Worm (Caenorhabditis elegans): ENCODE measurements around the gene C25D7.5.
A peak's percentile ranks its signal among the peaks of the same experiment; 100 is the strongest.

C25D7.5 gene

DNA sequence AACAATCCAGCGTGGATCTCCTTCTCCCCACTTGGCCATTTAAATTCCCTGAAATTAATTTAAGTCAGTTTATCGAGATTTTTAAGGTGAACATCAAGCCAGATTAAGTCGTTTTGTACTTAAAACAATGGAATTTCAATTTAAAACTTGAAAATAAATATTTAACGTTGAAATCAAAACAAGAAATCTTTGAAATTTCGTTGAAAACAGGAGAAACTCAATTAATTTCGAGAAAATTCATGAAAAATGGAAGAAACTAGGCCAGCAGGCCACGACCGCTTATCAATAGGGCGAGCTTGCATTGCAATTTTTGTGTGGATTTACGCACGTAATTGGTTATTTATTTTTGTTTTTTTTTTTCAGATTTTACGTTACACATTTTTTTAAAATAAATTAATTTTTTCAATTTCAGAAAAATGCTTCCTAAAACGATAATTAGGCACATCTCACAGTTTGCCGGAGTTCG lies 32.9 kb downstream of the C25D7.5 start, which contains the start of the genes ahsa-1 and C01G10.7 (continued):
- no peak for TF ChIP-seq F57A8.1 (GFP tag; optimal IDR thresholded peaks at IDR 0.05)
- TF ChIP-seq Y56A3A.18 (GFP tag; IDR thresholded peaks at IDR 0.05) = no peak
- TF ChIP-seq ama-1 (optimal IDR thresholded peaks at IDR 0.05) = no peak
- TF ChIP-seq ama-1 (GFP tag; optimal IDR thresholded peaks at IDR 0.05) = no peak
- TF ChIP-seq lsl-1 (GFP tag; optimal IDR thresholded peaks at IDR 0.05) = peak; percentile 68
- TF ChIP-seq lin-54 (GFP tag; optimal IDR thresholded peaks at IDR 0.05) = peak; percentile 82

DNA sequence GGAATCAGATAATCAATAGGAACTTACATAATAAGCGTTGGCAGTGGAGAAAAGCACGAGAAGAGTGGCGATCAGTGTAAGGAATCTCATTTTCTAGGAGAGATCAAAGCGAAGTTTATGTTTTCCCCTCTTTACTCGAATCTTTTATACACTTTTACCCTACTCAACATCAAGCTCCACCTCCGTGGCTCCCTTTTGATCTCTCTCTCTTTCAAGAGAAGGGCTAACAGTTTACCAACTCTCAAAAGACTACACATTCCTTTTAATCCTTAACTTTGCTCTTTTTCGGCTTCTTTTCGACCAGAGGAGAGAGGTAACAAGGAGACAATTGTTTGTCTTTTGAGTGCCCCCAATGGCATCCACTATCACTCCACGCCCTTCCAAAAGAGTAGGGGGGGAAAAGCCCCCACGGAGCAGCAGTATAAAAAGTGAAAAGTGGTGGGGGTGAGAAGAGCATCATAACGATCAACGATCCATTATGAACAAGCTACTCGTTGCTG lies 34.8 kb downstream of the C25D7.5 start, which contains the start of the genes C01G10.15 and C01G10.6:
TSS of gene C01G10.15 (minus strand) at position 101 of the 500 bp plus-strand sequence.
TSS of gene C01G10.6 (plus strand) at position 450 of the 500 bp plus-strand sequence.
- TF ChIP-seq lin-40 (tag; optimal IDR thresholded peaks at IDR 0.05) (no peak), attf-5 (GFP tag; optimal IDR thresholded peaks at IDR 0.05) (no peak), lin-54 (GFP tag; optimal IDR thresholded peaks at IDR 0.05) (no peak), let-607 (tag; optimal IDR thresholded peaks at IDR 0.05) (no peak), xnd-1 (tag; optimal IDR thresholded peaks at IDR 0.05) (no peak)

DNA sequence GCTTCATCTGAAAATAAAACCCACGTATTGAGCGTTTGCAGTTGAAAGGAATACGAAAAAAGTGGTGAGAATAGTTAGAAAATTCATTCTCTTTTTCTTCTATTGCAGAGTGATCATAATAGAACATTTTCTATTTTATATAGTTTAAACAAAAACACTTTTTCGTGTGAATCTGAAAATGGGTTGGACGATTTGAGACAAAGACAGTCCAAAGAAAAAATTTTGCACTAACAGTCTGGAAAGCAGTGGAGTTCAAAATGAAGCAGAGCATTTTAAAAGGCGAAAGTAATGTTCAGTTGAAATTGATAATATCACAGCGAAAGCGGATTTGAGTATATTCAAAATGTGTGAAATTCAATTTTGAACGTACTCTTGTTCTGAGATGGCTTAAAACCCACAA lies 36.2 kb downstream of the C25D7.5 start, which contains the start of gene C01G10.18:
TSS of gene C01G10.18 (minus strand) at position 101 of the 400 bp plus-strand sequence.
- TF ChIP-seq pha-4 (tag; optimal IDR thresholded peaks at IDR 0.05) (no peak), cebp-1 (GFP tag; IDR thresholded peaks at IDR 0.05) (no peak), cebp-1 (tag; optimal IDR thresholded peaks at IDR 0.05) (no peak), dpff-1 (tag; optimal IDR thresholded peaks at IDR 0.05) (no peak), ceh-91 (GFP tag; IDR thresholded peaks at IDR 0.05) (no peak), ZK185.1 (tag; optimal IDR thresholded peaks at IDR 0.05; ENCODE audit: poor library complexity, severe bottlenecking) (no peak), lir-1 (GFP tag; conservative IDR thresholded peaks at IDR 0.05) (no peak), let-607 (tag; optimal IDR thresholded peaks at IDR 0.05) (no peak), B0019.2 (GFP tag; conservative IDR thresholded peaks at IDR 0.05) (no peak), F37B4.10 (GFP tag; IDR thresholded peaks at IDR 0.05) (no peak)

DNA sequence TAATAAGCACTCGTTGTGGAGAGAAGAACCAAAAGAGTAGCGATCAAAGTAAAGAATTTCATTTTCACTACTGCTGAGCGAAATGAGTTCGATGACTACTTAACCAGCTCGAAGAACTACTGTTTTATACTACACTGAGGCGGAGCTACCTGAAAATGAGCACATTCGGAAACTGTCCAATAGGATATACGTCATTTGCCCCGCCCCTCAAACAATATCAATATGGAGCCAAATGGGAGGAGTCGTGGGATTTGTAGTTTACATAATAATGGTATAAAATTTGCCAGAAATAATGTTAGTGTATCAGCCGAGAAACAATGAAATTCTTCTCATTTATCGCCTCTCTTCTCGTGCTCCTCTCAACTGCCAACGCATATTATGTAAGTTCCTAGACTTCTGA lies 37.0 kb downstream of the C25D7.5 start, which contains the start of the genes C01G10.5 and C01G10.4:
TSS of gene C01G10.5 (minus strand) at position 101 of the 400 bp plus-strand sequence.
TSS of gene C01G10.4 (plus strand) at position 303 of the 400 bp plus-strand sequence.
- no peak for TF ChIP-seq lir-1 (GFP tag; conservative IDR thresholded peaks at IDR 0.05)
- no peak for TF ChIP-seq F57A8.1 (GFP tag; optimal IDR thresholded peaks at IDR 0.05)
- TF ChIP-seq hsf-1 (GFP tag; IDR thresholded peaks at IDR 0.05) = no peak
- no peak for TF ChIP-seq chd-7 (tag; optimal IDR thresholded peaks at IDR 0.05)
- TF ChIP-seq akir-1 (GFP tag; optimal IDR thresholded peaks at IDR 0.05) = no peak
- no peak for TF ChIP-seq egrh-3 (GFP tag; IDR thresholded peaks at IDR 0.05)
- no peak for TF ChIP-seq hlh-12 (tag; optimal IDR thresholded peaks at IDR 0.05)
- no peak for TF ChIP-seq B0336.3 (GFP tag; IDR thresholded peaks at IDR 0.05)
- no peak for TF ChIP-seq dpl-1 (GFP tag; optimal IDR thresholded peaks at IDR 0.05)

DNA sequence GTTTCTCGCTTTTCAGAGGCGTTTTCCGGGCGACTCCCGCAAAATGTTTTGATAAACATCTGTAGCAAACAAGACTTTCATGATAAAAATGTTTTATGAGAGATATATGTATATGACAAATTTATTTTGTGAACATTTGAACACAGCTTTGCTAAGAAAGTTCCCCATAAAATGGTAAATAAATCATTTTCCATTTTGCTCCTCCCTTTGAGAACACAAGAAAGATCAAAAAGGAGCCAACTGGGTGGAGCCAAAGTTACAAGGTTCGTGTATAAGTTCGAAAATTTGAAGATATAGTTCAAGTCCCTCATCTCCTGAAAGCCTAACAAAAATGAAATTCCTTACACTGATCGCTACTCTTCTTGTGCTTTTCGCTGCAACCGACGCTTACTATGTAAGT lies 38.0 kb downstream of the C25D7.5 start, which contains the start of gene C01G10.17:
TSS of gene C01G10.17 (plus strand) at position 301 of the 400 bp plus-strand sequence.
- TF ChIP-seq B0019.2 (GFP tag; conservative IDR thresholded peaks at IDR 0.05) (no peak), chd-7 (tag; optimal IDR thresholded peaks at IDR 0.05) (no peak), F33H1.4 (GFP tag; IDR thresholded peaks at IDR 0.05) (no peak), rpc-1 (optimal IDR thresholded peaks at IDR 0.05) (no peak), rpc-1 (tag; optimal IDR thresholded peaks at IDR 0.05) (no peak), mxl-1 (tag; optimal IDR thresholded peaks at IDR 0.05) (no peak), him-1 (tag; optimal IDR thresholded peaks at IDR 0.05) (no peak), hmg-20 (GFP tag; IDR thresholded peaks at IDR 0.05) (no peak)

All from whole organism, young adult.